Fruit fly (Drosophila melanogaster) whole organism, embryonic: ENCODE results near the gene CG5225.

Source experiments
- Abd-B ChIP-seq: fragments of 200-800 bp; sonication (Bioruptor generic); optimal IDR thresholded peaks from 2 replicates; lab custom pipeline; 2018; ENCODE audit warnings: missing biosample characterization, mild to moderate bottlenecking, missing genetic modification characterization, moderate library complexity
- Adf1 ChIP-seq: fragments of 200-800 bp; sonication (Bioruptor generic); IDR thresholded peaks from 2 replicates; pipeline ENCODE4 v1.3.6; 2022; ENCODE audit warnings: missing biosample characterization, missing genetic modification characterization
- Bdp1 ChIP-seq: fragments of 200-800 bp; sonication (Bioruptor generic); optimal IDR thresholded peaks from 3 replicates; lab custom pipeline; 2016; ENCODE audit warnings: missing biosample characterization, missing genetic modification characterization
- CG10321 ChIP-seq: fragments of 200-800 bp; sonication (Bioruptor generic); IDR thresholded peaks from 2 replicates; pipeline ENCODE4 v1.3.6; 2022; ENCODE audit warnings: missing biosample characterization, missing genetic modification characterization
- CG10543 ChIP-seq: fragments of 200-800 bp; sonication (Bioruptor generic); optimal IDR thresholded peaks from 3 replicates; lab custom pipeline; 2017; ENCODE audit warnings: missing biosample characterization, mild to moderate bottlenecking, missing genetic modification characterization, moderate library complexity
- CG13624 ChIP-seq: fragments of 200-800 bp; sonication (Bioruptor generic); optimal IDR thresholded peaks from 2 replicates; lab custom pipeline; 2016; ENCODE audit warnings: missing biosample characterization, missing genetic modification characterization
- CG14014 ChIP-seq: fragments of 200-800 bp; sonication (Bioruptor generic); IDR thresholded peaks from 2 replicates; pipeline ENCODE4 v1.3.6; 2022; ENCODE audit warnings: missing biosample characterization, missing genetic modification characterization
- CG14667 ChIP-seq: fragments of 200-800 bp; sonication (Bioruptor generic); IDR thresholded peaks from 2 replicates; pipeline ENCODE4 v1.3.6; 2022; ENCODE audit warnings: missing biosample characterization, missing genetic modification characterization
- CG14860 ChIP-seq: fragments of 200-800 bp; sonication (Bioruptor generic); IDR thresholded peaks from 3 replicates; pipeline ENCODE4 v1.3.6; 2022; ENCODE audit warnings: missing biosample characterization, missing genetic modification characterization; ENCODE audit not compliant: partially characterized antibody
- CG15601 ChIP-seq: fragments of 200-800 bp; sonication (Bioruptor generic); optimal IDR thresholded peaks from 3 replicates; lab custom pipeline; 2019; ENCODE audit warnings: missing biosample characterization, mild to moderate bottlenecking, missing genetic modification characterization, moderate library complexity
- CG17359 ChIP-seq: fragments of 200-800 bp; sonication (Bioruptor generic); optimal IDR thresholded peaks from 3 replicates; lab custom pipeline; 2018; ENCODE audit warnings: missing biosample characterization, mild to moderate bottlenecking, missing genetic modification characterization, moderate library complexity
- CG17568 ChIP-seq: fragments of 200-800 bp; sonication (Bioruptor generic); optimal IDR thresholded peaks from 2 replicates; lab custom pipeline; 2018; ENCODE audit warnings: missing biosample characterization, mild to moderate bottlenecking, missing genetic modification characterization, moderate library complexity
- CG2202 ChIP-seq: fragments of 200-800 bp; sonication (Bioruptor generic); optimal IDR thresholded peaks from 2 replicates; lab custom pipeline; 2018; ENCODE audit warnings: missing biosample characterization, mild to moderate bottlenecking, missing genetic modification characterization
- CG30020 ChIP-seq: fragments of 200-800 bp; optimal IDR thresholded peaks from 2 replicates; lab custom pipeline; 2019; ENCODE audit warnings: missing biosample characterization, mild to moderate bottlenecking, missing genetic modification characterization, moderate library complexity
- CG31441 ChIP-seq: fragments of 200-800 bp; sonication (Bioruptor generic); IDR thresholded peaks from 2 replicates; pipeline ENCODE4 v1.3.6; 2022; ENCODE audit warnings: missing biosample characterization, missing genetic modification characterization
- CG3163 ChIP-seq: fragments of 200-800 bp; sonication (Bioruptor generic); optimal IDR thresholded peaks from 3 replicates; lab custom pipeline; 2016; ENCODE audit warnings: missing biosample characterization, missing genetic modification characterization
- CG32532 ChIP-seq: fragments of 200-800 bp; sonication (Bioruptor generic); IDR thresholded peaks from 2 replicates; pipeline ENCODE4 v1.3.6; 2022; ENCODE audit warnings: missing biosample characterization, missing genetic modification characterization
- CG32772 ChIP-seq: fragments of 200-800 bp; sonication (Bioruptor generic); IDR thresholded peaks from 2 replicates; pipeline ENCODE4 v1.3.6; 2022; ENCODE audit warnings: missing biosample characterization, missing genetic modification characterization
- CG33557 ChIP-seq: fragments of 200-800 bp; sonication (Bioruptor generic); optimal IDR thresholded peaks from 2 replicates; lab custom pipeline; 2019; ENCODE audit warnings: missing biosample characterization, mild to moderate bottlenecking, missing genetic modification characterization, moderate library complexity
- CG4424 ChIP-seq: fragments of 200-800 bp; sonication (Bioruptor generic); optimal IDR thresholded peaks from 3 replicates; lab custom pipeline; 2016; ENCODE audit warnings: missing biosample characterization, missing genetic modification characterization
- CG7786 ChIP-seq: fragments of 200-800 bp; sonication (Bioruptor generic); optimal IDR thresholded peaks from 2 replicates; lab custom pipeline; 2016; ENCODE audit warnings: missing biosample characterization, missing genetic modification characterization
- CG7987 ChIP-seq: fragments of 200-800 bp; sonication (Bioruptor generic); optimal IDR thresholded peaks from 2 replicates; lab custom pipeline; 2018; ENCODE audit warnings: missing biosample characterization, mild to moderate bottlenecking, missing genetic modification characterization, moderate library complexity
- CG8388 ChIP-seq: fragments of 200-800 bp; sonication (Bioruptor generic); optimal IDR thresholded peaks from 2 replicates; lab custom pipeline; 2019; ENCODE audit warnings: missing biosample characterization, mild to moderate bottlenecking, missing genetic modification characterization, moderate library complexity
- CkIIα-i1 ChIP-seq: fragments of 200-800 bp; sonication (Bioruptor generic); IDR thresholded peaks from 2 replicates; pipeline ENCODE4 v1.3.6; 2022; ENCODE audit warnings: missing biosample characterization, missing genetic modification characterization
- Dip2 ChIP-seq: fragments of 200-800 bp; sonication (Bioruptor generic); IDR thresholded peaks from 2 replicates; pipeline ENCODE4 v1.3.6; 2022; ENCODE audit warnings: missing biosample characterization, missing genetic modification characterization
- E2f2 ChIP-seq: fragments of 200-800 bp; sonication (Bioruptor generic); IDR thresholded peaks from 2 replicates; pipeline ENCODE4 v1.3.6; 2022; ENCODE audit warnings: missing biosample characterization, missing genetic modification characterization
- GATAe ChIP-seq: fragments of 200-800 bp; sonication (Bioruptor generic); conservative IDR thresholded peaks from 2 replicates; pipeline ENCODE4 v1.3.6; 2022; ENCODE audit warnings: missing biosample characterization, missing genetic modification characterization
- Hey ChIP-seq: fragments of 200-800 bp; sonication (Bioruptor generic); optimal IDR thresholded peaks from 3 replicates; lab custom pipeline; 2018; ENCODE audit warnings: missing biosample characterization, mild to moderate bottlenecking, missing genetic modification characterization
- Hr78 ChIP-seq, 2 experiments: fragments of 200-800 bp in 1 of 2; fragments of >200 bp in 1 of 2; sonication (Bioruptor generic) in 1 of 2; optimal IDR thresholded peaks; 2 replicates each; lab custom pipeline; 2017 to 2019; ENCODE audit warnings: missing biosample characterization in 2 of 2, missing genetic modification characterization in 2 of 2, mild to moderate bottlenecking in 1 of 2, moderate library complexity in 1 of 2
- Kr ChIP-seq: fragments of 200-800 bp; sonication (Bioruptor generic); optimal IDR thresholded peaks from 2 replicates; lab custom pipeline; 2017; ENCODE audit warnings: missing biosample characterization, mild to moderate bottlenecking, missing genetic modification characterization
- Meics ChIP-seq: fragments of 200-800 bp; sonication (Bioruptor generic); optimal IDR thresholded peaks from 2 replicates; lab custom pipeline; 2017; ENCODE audit warnings: missing biosample characterization, mild to moderate bottlenecking, missing genetic modification characterization
- Scr ChIP-seq: fragments of 200-800 bp; sonication (Bioruptor generic); IDR thresholded peaks from 2 replicates; pipeline ENCODE4 v1.3.6; 2022; ENCODE audit warnings: missing biosample characterization, missing genetic modification characterization; ENCODE audit not compliant: partially characterized antibody
- btn ChIP-seq: fragments of 200-800 bp; sonication (Bioruptor generic); optimal IDR thresholded peaks from 2 replicates; lab custom pipeline; 2016; ENCODE audit warnings: missing biosample characterization, missing genetic modification characterization
- da ChIP-seq: fragments of 200-800 bp; sonication (Bioruptor generic); optimal IDR thresholded peaks from 2 replicates; lab custom pipeline; 2016; ENCODE audit warnings: missing biosample characterization, missing genetic modification characterization
- dati ChIP-seq: fragments of 200-800 bp; sonication (Bioruptor generic); IDR thresholded peaks from 2 replicates; pipeline ENCODE4 v1.3.6; 2022; ENCODE audit warnings: missing biosample characterization, missing genetic modification characterization
- dmrt11E ChIP-seq: fragments of 200-800 bp; sonication (Bioruptor generic); optimal IDR thresholded peaks from 3 replicates; lab custom pipeline; 2018; ENCODE audit warnings: missing biosample characterization, mild to moderate bottlenecking, missing genetic modification characterization, moderate library complexity
- ems ChIP-seq: fragments of 200-800 bp; sonication (Bioruptor generic); optimal IDR thresholded peaks from 3 replicates; lab custom pipeline; 2016; ENCODE audit warnings: missing biosample characterization, missing genetic modification characterization
- gce ChIP-seq: fragments of 200-800 bp; sonication (Bioruptor generic); IDR thresholded peaks from 3 replicates; pipeline ENCODE4 v1.3.6; 2022; ENCODE audit warnings: missing biosample characterization, missing genetic modification characterization
- grau ChIP-seq: fragments of 200-800 bp; optimal IDR thresholded peaks from 3 replicates; lab custom pipeline; 2019; ENCODE audit warnings: missing biosample characterization, mild to moderate bottlenecking, missing genetic modification characterization, moderate library complexity
- grn ChIP-seq: fragments of 200-800 bp; sonication (Bioruptor generic); optimal IDR thresholded peaks from 3 replicates; lab custom pipeline; 2017; ENCODE audit warnings: missing biosample characterization, missing genetic modification characterization
- gro ChIP-seq: fragments of 200-800 bp; sonication (Bioruptor generic); optimal IDR thresholded peaks from 2 replicates; lab custom pipeline; 2016; ENCODE audit warnings: missing biosample characterization, missing genetic modification characterization
- gsb-n ChIP-seq: fragments of 200-800 bp; sonication (Bioruptor generic); optimal IDR thresholded peaks from 3 replicates; lab custom pipeline; 2018; ENCODE audit warnings: missing biosample characterization, mild to moderate bottlenecking, missing genetic modification characterization
- jigr1 ChIP-seq: fragments of 200-800 bp; sonication (Bioruptor generic); IDR thresholded peaks from 3 replicates; pipeline ENCODE4 v1.3.6; 2022; ENCODE audit warnings: missing biosample characterization, missing genetic modification characterization
- kay ChIP-seq: fragments of 200-800 bp; sonication (Bioruptor generic); optimal IDR thresholded peaks from 2 replicates; lab custom pipeline; 2016; ENCODE audit warnings: missing biosample characterization, missing genetic modification characterization
- pho ChIP-seq: fragments of 200-800 bp; sonication (Bioruptor generic); optimal IDR thresholded peaks from 2 replicates; lab custom pipeline; 2016; ENCODE audit warnings: missing biosample characterization, missing genetic modification characterization
- repo ChIP-seq: fragments of 200-800 bp; sonication (Bioruptor generic); optimal IDR thresholded peaks from 2 replicates; lab custom pipeline; 2016; ENCODE audit warnings: missing biosample characterization, missing genetic modification characterization
- sim ChIP-seq: fragments of 200-800 bp; sonication (Bioruptor generic); IDR thresholded peaks from 2 replicates; pipeline ENCODE4 v1.3.6; 2022; ENCODE audit warnings: missing biosample characterization, missing genetic modification characterization
- sisA ChIP-seq: fragments of 200-800 bp; sonication (Bioruptor generic); IDR thresholded peaks from 2 replicates; pipeline ENCODE4 v1.3.6; 2022; ENCODE audit warnings: missing biosample characterization, missing genetic modification characterization
- ssp ChIP-seq: fragments of 200-800 bp; sonication (Bioruptor generic); IDR thresholded peaks from 2 replicates; pipeline ENCODE4 v1.3.6; 2022; ENCODE audit warnings: missing biosample characterization, missing genetic modification characterization
- sug ChIP-seq: fragments of 200-800 bp; optimal IDR thresholded peaks from 2 replicates; lab custom pipeline; 2019; ENCODE audit warnings: missing biosample characterization, mild to moderate bottlenecking, missing genetic modification characterization, moderate library complexity
- tup ChIP-seq: fragments of 200-800 bp; sonication (Bioruptor generic); optimal IDR thresholded peaks from 2 replicates; lab custom pipeline; 2016; ENCODE audit warnings: missing biosample characterization, mild to moderate bottlenecking, missing genetic modification characterization, moderate library complexity

CG5225 gene

dm6 chr3R:16982108-16982707, 46.3 kb upstream of the CG5225 start, which contains the start of gene AhcyL2 (continued):
- TF ChIP-seq gce (GFP tag; lab: Robert Waterston, UW): no peak
- TF ChIP-seq dmrt11E (tag; lab: Kevin White, UChicago): no peak
- TF ChIP-seq CG17359 (tag; lab: Kevin White, UChicago): no peak
- TF ChIP-seq GATAe: peak; percentile 100
- peak in 1 of 2 experiments; percentile 95 for TF ChIP-seq Hr78 (GFP tag; optimal IDR thresholded peaks at IDR 0.05; lab: Kevin White, UChicago)
- no peak for TF ChIP-seq btn (GFP tag; lab: Kevin White, UChicago)
- TF ChIP-seq CG4424: no peak
- no peak for TF ChIP-seq Dip2 (GFP tag; lab: Robert Waterston, UW)
- TF ChIP-seq CG14860 (GFP tag; lab: Robert Waterston, UW): no peak
- peak; percentile 59 for TF ChIP-seq grau (tag; lab: Kevin White, UChicago)
- no peak for TF ChIP-seq CG3163 (GFP tag; lab: Kevin White, UChicago)
- TF ChIP-seq tup (GFP tag; lab: Kevin White, UChicago): no peak
- TF ChIP-seq Scr: no peak
- TF ChIP-seq CG13624: no peak
- TF ChIP-seq gsb-n: no peak
- peak; percentile 93 for TF ChIP-seq Hey (tag; lab: Kevin White, UChicago)
- TF ChIP-seq repo (GFP tag; lab: Kevin White, UChicago): no peak
- no peak for TF ChIP-seq sisA (GFP tag; lab: Robert Waterston, UW)
- TF ChIP-seq CG17568 (GFP tag; lab: Kevin White, UChicago): peak; percentile 16
- TF ChIP-seq sug (tag; lab: Kevin White, UChicago): peak; percentile 96
- peak; percentile 1 for TF ChIP-seq Meics (GFP tag; lab: Kevin White, UChicago)
- no peak for TF ChIP-seq pho
- no peak for TF ChIP-seq E2f2 (GFP tag; lab: Robert Waterston, UW)
- TF ChIP-seq CG10543 (GFP tag; lab: Kevin White, UChicago): peak; percentile 88
- TF ChIP-seq CkIIα-i1 (GFP tag; lab: Robert Waterston, UW): no peak
- no peak for TF ChIP-seq CG32772
- TF ChIP-seq CG15601 (tag; lab: Kevin White, UChicago): peak; percentile 79
- peak; percentile 87 for TF ChIP-seq CG7987 (GFP tag; lab: Kevin White, UChicago)
- TF ChIP-seq ssp (GFP tag; lab: Robert Waterston, UW): no peak
- TF ChIP-seq Adf1 (GFP tag; lab: Robert Waterston, UW): peak; percentile 76; the same call in 1 of the 2 replicates
- no peak for TF ChIP-seq CG31441 (GFP tag; lab: Robert Waterston, UW)
- TF ChIP-seq Abd-B (GFP tag; lab: Kevin White, UChicago): no peak
- peak; percentile 58 for TF ChIP-seq gro (GFP tag; lab: Kevin White, UChicago)
- no peak for TF ChIP-seq ems (GFP tag; lab: Kevin White, UChicago)
- no peak for TF ChIP-seq CG7786 (GFP tag; lab: Kevin White, UChicago)
- no peak for TF ChIP-seq Bdp1 (GFP tag; lab: Kevin White, UChicago)
- peak; percentile 60 for TF ChIP-seq kay (GFP tag; lab: Kevin White, UChicago)
- TF ChIP-seq CG14014: no peak; the same call in 1 of the 2 replicates
- no peak for TF ChIP-seq CG2202
- no peak for TF ChIP-seq Kr (GFP tag; lab: Kevin White, UChicago)
- TF ChIP-seq jigr1: no peak
- TF ChIP-seq CG33557 (GFP tag; lab: Kevin White, UChicago): no peak
- TF ChIP-seq CG30020 (tag; lab: Kevin White, UChicago): no peak
- peak; percentile 99 for TF ChIP-seq grn (GFP tag; lab: Kevin White, UChicago)
- TF ChIP-seq CG8388 (GFP tag; lab: Kevin White, UChicago): no peak
- no peak for TF ChIP-seq CG32532 (GFP tag; lab: Robert Waterston, UW)
- no peak for TF ChIP-seq CG14667
- no peak for TF ChIP-seq sim (GFP tag; lab: Robert Waterston, UW)
- no peak for TF ChIP-seq da (GFP tag; lab: Kevin White, UChicago)
- TF ChIP-seq CG10321 (GFP tag; lab: Robert Waterston, UW): no peak
- no peak for TF ChIP-seq dati
